Worm (Caenorhabditis elegans) whole organism, midembryonic: ENCODE data around the gene scl-9.

ENCODE experiments used
- T22C8.4 ChIP-seq: fragments of 200-800 bp; sonication (Bioruptor generic); IDR thresholded peaks from 2 replicates; pipeline ENCODE4 v1.3.6; 2022; ENCODE audit warnings: missing genetic modification characterization, missing compliant biosample characterization
- flt-1 ChIP-seq: fragments of 200-800 bp; sonication (Bioruptor generic); IDR thresholded peaks from 2 replicates; pipeline ENCODE4 v1.3.6; 2022; ENCODE audit warnings: missing genetic modification characterization, missing compliant biosample characterization
- klf-2 ChIP-seq: fragments of 200-800 bp; sonication (Bioruptor generic); conservative IDR thresholded peaks from 2 replicates; pipeline ENCODE4 v1.3.6; 2022; ENCODE audit warnings: missing genetic modification reagents, missing genetic modification characterization, missing compliant biosample characterization
- ref-1 ChIP-seq: fragments of 200-800 bp; sonication (Bioruptor generic); conservative IDR thresholded peaks from 2 replicates; pipeline ENCODE4 v1.3.6; 2022; ENCODE audit warnings: missing genetic modification reagents, missing genetic modification characterization, missing compliant biosample characterization
- ztf-23 ChIP-seq: fragments of 200-800 bp; sonication (Bioruptor generic); IDR thresholded peaks from 2 replicates; pipeline ENCODE4 v1.3.6; 2022; ENCODE audit warnings: missing genetic modification reagents, missing genetic modification characterization, missing compliant biosample characterization
- ztf-29 ChIP-seq: fragments of 200-800 bp; sonication (Bioruptor generic); IDR thresholded peaks from 2 replicates; pipeline ENCODE4 v1.3.6; 2022; ENCODE audit warnings: missing genetic modification reagents, missing genetic modification characterization, missing compliant biosample characterization

DNA sequence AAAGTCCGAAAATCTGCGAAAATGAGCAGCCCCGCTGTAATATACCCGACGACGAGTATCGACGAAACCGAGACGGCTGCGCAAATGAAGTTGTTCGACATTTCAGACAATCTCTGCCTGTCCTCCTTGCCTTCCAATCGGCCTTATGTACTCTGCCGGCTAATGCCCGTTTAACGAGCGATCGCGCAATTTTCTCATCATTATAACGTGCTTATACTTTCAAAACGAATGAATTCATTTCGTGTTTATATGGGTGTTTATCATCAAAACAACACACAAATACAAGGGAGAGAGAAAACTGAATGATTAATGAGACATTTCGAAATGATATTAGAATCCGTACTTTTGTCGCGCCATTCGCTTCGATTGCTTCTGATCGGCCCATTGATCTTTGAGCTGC is 44.0 kb downstream of the scl-9 start, which contains the start of gene col-132:
- TF ChIP-seq T22C8.4 (GFP tag; lab: Robert Waterston, UW) (no peak), ztf-29 (no peak), flt-1 (GFP tag; lab: Robert Waterston, UW) (no peak), klf-2 (GFP tag; lab: Robert Waterston, UW) (no peak), ztf-23 (GFP tag; lab: Robert Waterston, UW) (no peak), ref-1 (no peak)
